Worm (Caenorhabditis elegans) whole organism, late embryonic: Measurements from ENCODE around the gene ula-1.

Experiments used
- ceh-31 ChIP-seq: sonication (generic microtip); optimal IDR thresholded peaks from 2 replicates; lab custom pipeline; 2016; ENCODE audit warnings: missing genetic modification characterization, missing compliant biosample characterization
- ceh-9 ChIP-seq: sonication (generic microtip); optimal IDR thresholded peaks from 2 replicates; lab custom pipeline; 2016; ENCODE audit warnings: mild to moderate bottlenecking, missing genetic modification characterization, inconsistent platforms, missing compliant biosample characterization
- lin-11 ChIP-seq: fragments of 200-800 bp; sonication (Bioruptor generic); optimal IDR thresholded peaks from 2 replicates; lab custom pipeline; 2018; ENCODE audit warnings: mild to moderate bottlenecking, missing genetic modification characterization, missing compliant biosample characterization
- pax-1 ChIP-seq: fragments of 150-350 bp; optimal IDR thresholded peaks from 2 replicates; lab custom pipeline; 2014; ENCODE audit warnings: missing biosample characterization, missing genetic modification characterization
- ref-2 ChIP-seq: sonication (generic microtip); optimal IDR thresholded peaks from 2 replicates; lab custom pipeline; 2016; ENCODE audit warnings: missing genetic modification characterization, missing compliant biosample characterization
- unc-3 ChIP-seq, 2 experiments: fragments of 200-800 bp in 1 of 2; sonication (Bioruptor generic) in 1 of 2; sonication (generic microtip) in 1 of 2; conservative IDR thresholded peaks in 1 of 2; optimal IDR thresholded peaks in 1 of 2; 2 replicates each; pipeline versions ENCODE4 v1.3.6 to Lab custom; 2016 to 2022; ENCODE audit warnings: missing compliant biosample characterization in 2 of 2, missing genetic modification characterization in 2 of 2, missing genetic modification reagents in 1 of 2

DNA sequence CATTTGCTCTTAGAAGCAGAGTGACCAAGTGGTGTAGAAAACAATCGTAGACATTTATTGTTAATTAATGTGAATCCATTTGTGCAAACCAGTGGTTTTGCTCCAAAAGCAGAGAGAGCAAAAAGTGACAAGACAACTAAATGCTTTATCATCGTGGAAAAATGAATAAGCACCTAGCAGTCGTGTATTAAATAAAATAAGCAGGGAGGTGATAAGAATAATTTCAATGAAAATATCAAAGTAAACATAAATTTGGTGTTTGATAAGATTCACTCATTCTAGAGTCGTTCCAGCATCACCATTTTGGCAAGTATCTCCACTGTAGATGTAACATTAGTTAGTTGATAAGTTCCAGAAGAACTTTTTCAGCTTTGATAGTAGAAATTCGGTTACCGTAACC is 32.8 kb downstream of the ula-1 start, which contains the start of gene clec-6:
- TF ChIP-seq ref-2 (tag; lab: Kevin White, UChicago), result no peak
- TF ChIP-seq ceh-9 (tag; lab: Kevin White, UChicago), result no peak
- TF ChIP-seq lin-11 (tag; lab: Kevin White, UChicago), result no peak
- no peak for TF ChIP-seq ceh-31
- TF ChIP-seq unc-3 (GFP tag; conservative IDR thresholded peaks at IDR 0.05; lab: Robert Waterston, UW), result no peak
- no peak for TF ChIP-seq unc-3 (tag; optimal IDR thresholded peaks at IDR 0.05; lab: Kevin White, UChicago)
- no peak for TF ChIP-seq pax-1
